Worm (Caenorhabditis elegans) whole organism, young adult: ENCODE results near the gene ZC477.4.

Source experiments
- B0336.3 ChIP-seq: fragments of 200-800 bp; sonication (Bioruptor generic); IDR thresholded peaks from 2 replicates; pipeline ENCODE4 v1.3.6; 2022; ENCODE audit warnings: missing genetic modification characterization, missing compliant biosample characterization
- F22D6.2 ChIP-seq: sonication (generic microtip); optimal IDR thresholded peaks from 2 replicates; lab custom pipeline; 2016; ENCODE audit warnings: mild to moderate bottlenecking, missing genetic modification characterization, missing compliant biosample characterization
- F57A8.1 ChIP-seq: fragments of 200-800 bp; sonication (Bioruptor generic); optimal IDR thresholded peaks from 2 replicates; lab custom pipeline; 2018; ENCODE audit warnings: mild to moderate bottlenecking, missing genetic modification characterization, moderate library complexity, missing compliant biosample characterization
- F57C9.4 ChIP-seq: sonication (generic microtip); optimal IDR thresholded peaks from 2 replicates; lab custom pipeline; 2017; ENCODE audit warnings: mild to moderate bottlenecking, missing genetic modification characterization, missing compliant biosample characterization
- K12H6.12 ChIP-seq: fragments of 200-800 bp; sonication (Bioruptor generic); optimal IDR thresholded peaks from 2 replicates; lab custom pipeline; 2018; ENCODE audit warnings: mild to moderate bottlenecking, missing genetic modification characterization, missing compliant biosample characterization
- Y53F4B.3 ChIP-seq: fragments of 200-800 bp; sonication (Bioruptor generic); IDR thresholded peaks from 2 replicates; pipeline ENCODE4 v1.3.6; 2022; ENCODE audit warnings: missing genetic modification reagents, missing genetic modification characterization, missing compliant biosample characterization
- Y95B8A.8 ChIP-seq: fragments of 200-800 bp; sonication (Bioruptor generic); IDR thresholded peaks from 2 replicates; pipeline ENCODE4 v1.3.6; 2022; ENCODE audit warnings: missing genetic modification reagents, missing genetic modification characterization, missing compliant biosample characterization
- ZK185.1 ChIP-seq: sonication (generic microtip); optimal IDR thresholded peaks from 2 replicates; lab custom pipeline; 2016; ENCODE audit warnings: mild to moderate bottlenecking, missing genetic modification characterization, missing compliant biosample characterization; ENCODE audit not compliant: poor library complexity, severe bottlenecking
- ama-1 ChIP-seq, 3 experiments: fragments of 150-350 bp in 1 of 3; sonication (generic microtip) in 2 of 3; optimal IDR thresholded peaks; 2 replicates each; lab custom pipeline; 2014 to 2018; ENCODE audit warnings: missing biosample characterization in 2 of 3, missing genetic modification characterization in 2 of 3, missing genetic modification reagents in 2 of 3
- aptf-3 ChIP-seq: fragments of 200-800 bp; sonication (Bioruptor generic); IDR thresholded peaks from 2 replicates; pipeline ENCODE4 v1.3.6; 2022; ENCODE audit warnings: missing genetic modification characterization, missing compliant biosample characterization
- atf-7 ChIP-seq: sonication (generic microtip); optimal IDR thresholded peaks from 2 replicates; lab custom pipeline; 2017; ENCODE audit warnings: mild to moderate bottlenecking, missing genetic modification characterization, missing compliant biosample characterization
- attf-3 ChIP-seq: fragments of 200-800 bp; sonication (Bioruptor generic); conservative IDR thresholded peaks from 2 replicates; pipeline ENCODE4 v1.3.6; 2022; ENCODE audit warnings: missing genetic modification reagents, missing genetic modification characterization, missing compliant biosample characterization
- attf-5 ChIP-seq: fragments of 200-800 bp; sonication (Bioruptor generic); optimal IDR thresholded peaks from 2 replicates; lab custom pipeline; 2018; ENCODE audit warnings: mild to moderate bottlenecking, missing genetic modification characterization, missing compliant biosample characterization
- cebp-1 ChIP-seq, 2 experiments: fragments of 200-800 bp in 1 of 2; sonication (Bioruptor generic) in 1 of 2; sonication (generic microtip) in 1 of 2; IDR thresholded peaks in 1 of 2; optimal IDR thresholded peaks in 1 of 2; 2 replicates each; pipeline versions ENCODE4 v1.3.6 to Lab custom; 2017 to 2022; ENCODE audit warnings: missing compliant biosample characterization in 2 of 2, missing genetic modification characterization in 2 of 2, mild to moderate bottlenecking in 1 of 2, missing genetic modification reagents in 1 of 2, moderate library complexity in 1 of 2
- cebp-2 ChIP-seq: fragments of 200-800 bp; sonication (Bioruptor generic); IDR thresholded peaks from 2 replicates; pipeline ENCODE4 v1.3.6; 2022; ENCODE audit warnings: missing genetic modification characterization, missing compliant biosample characterization
- ceh-79 ChIP-seq: sonication (generic microtip); optimal IDR thresholded peaks from 2 replicates; lab custom pipeline; 2017; ENCODE audit warnings: mild to moderate bottlenecking, missing genetic modification characterization, missing compliant biosample characterization
- die-1 ChIP-seq: sonication (generic microtip); optimal IDR thresholded peaks from 2 replicates; lab custom pipeline; 2016; ENCODE audit warnings: missing genotype, mild to moderate bottlenecking, missing genetic modification characterization, missing compliant biosample characterization
- egl-44 ChIP-seq: fragments of 200-800 bp; sonication (Bioruptor generic); IDR thresholded peaks from 2 replicates; pipeline ENCODE4 v1.3.6; 2022; ENCODE audit warnings: missing genetic modification reagents, missing genetic modification characterization, missing compliant biosample characterization
- egrh-3 ChIP-seq: fragments of 200-800 bp; sonication (Bioruptor generic); IDR thresholded peaks from 2 replicates; pipeline ENCODE4 v1.3.6; 2022; ENCODE audit warnings: missing genetic modification reagents, missing genetic modification characterization, missing compliant biosample characterization
- ekl-4 ChIP-seq: fragments of 200-800 bp; sonication (Bioruptor generic); IDR thresholded peaks from 2 replicates; pipeline ENCODE4 v1.3.6; 2022; ENCODE audit warnings: missing genetic modification reagents, missing genetic modification characterization, missing compliant biosample characterization
- gei-17 ChIP-seq: fragments of 200-800 bp; sonication (Bioruptor generic); optimal IDR thresholded peaks from 2 replicates; lab custom pipeline; 2018; ENCODE audit warnings: mild to moderate bottlenecking, missing genetic modification characterization, missing compliant biosample characterization
- hlh-26 ChIP-seq: fragments of 200-800 bp; sonication (Bioruptor generic); conservative IDR thresholded peaks from 2 replicates; pipeline ENCODE4 v1.3.6; 2022; ENCODE audit warnings: missing genetic modification reagents, missing genetic modification characterization, missing compliant biosample characterization
- hmg-1.2 ChIP-seq: fragments of 200-800 bp; sonication (Bioruptor generic); IDR thresholded peaks from 2 replicates; pipeline ENCODE4 v1.3.6; 2022; ENCODE audit warnings: missing genetic modification reagents, missing genetic modification characterization, missing compliant biosample characterization
- hrde-1 ChIP-seq: sonication (generic microtip); optimal IDR thresholded peaks from 2 replicates; lab custom pipeline; 2016; ENCODE audit warnings: missing genetic modification characterization, mild to moderate bottlenecking, missing compliant biosample characterization, moderate library complexity, missing genotype, missing genetic modification reagents, borderline replicate concordance
- let-526 ChIP-seq: fragments of 200-800 bp; sonication (Bioruptor generic); IDR thresholded peaks from 2 replicates; pipeline ENCODE4 v1.3.6; 2022; ENCODE audit warnings: missing genetic modification reagents, missing genetic modification characterization, missing compliant biosample characterization
- lin-35 ChIP-seq, 3 experiments: fragments of 150-350 bp in 2 of 3; sonication (generic microtip) in 1 of 3; optimal IDR thresholded peaks; 2 replicates each; lab custom pipeline; 2014 to 2018; ENCODE audit warnings: missing biosample characterization in 3 of 3, missing genetic modification characterization in 3 of 3, missing genetic modification reagents in 3 of 3
- lin-40 ChIP-seq: sonication (generic microtip); optimal IDR thresholded peaks from 2 replicates; lab custom pipeline; 2016; ENCODE audit warnings: missing genetic modification characterization, mild to moderate bottlenecking, missing compliant biosample characterization, missing genotype, missing genetic modification reagents
- madf-10 ChIP-seq: sonication (generic microtip); optimal IDR thresholded peaks from 2 replicates; lab custom pipeline; 2016; ENCODE audit warnings: mild to moderate bottlenecking, missing genetic modification characterization, missing compliant biosample characterization
- madf-3 ChIP-seq: fragments of 200-800 bp; sonication (Bioruptor generic); IDR thresholded peaks from 2 replicates; pipeline ENCODE4 v1.3.6; 2022; ENCODE audit warnings: missing genetic modification reagents, missing genetic modification characterization, missing compliant biosample characterization
- mes-4 ChIP-seq: sonication (generic microtip); optimal IDR thresholded peaks from 2 replicates; lab custom pipeline; 2016; ENCODE audit warnings: missing genotype, missing genetic modification characterization, missing compliant biosample characterization
- nfya-2 ChIP-seq: fragments of 200-800 bp; sonication (Bioruptor generic); IDR thresholded peaks from 2 replicates; pipeline ENCODE4 v1.3.6; 2022; ENCODE audit warnings: missing genetic modification reagents, missing genetic modification characterization, missing compliant biosample characterization
- nfyb-1 ChIP-seq: fragments of 200-800 bp; sonication (Bioruptor generic); IDR thresholded peaks from 2 replicates; pipeline ENCODE4 v1.3.6; 2022; ENCODE audit warnings: missing genetic modification reagents, missing genetic modification characterization, missing compliant biosample characterization
- pha-4 ChIP-seq: fragments of 150-350 bp; sonication (generic microtip); optimal IDR thresholded peaks from 2 replicates; lab custom pipeline; 2014; ENCODE audit warnings: missing biosample characterization, missing genetic modification reagents, missing genetic modification characterization
- sea-2 ChIP-seq: fragments of 200-800 bp; sonication (Bioruptor generic); IDR thresholded peaks from 2 replicates; pipeline ENCODE4 v1.3.6; 2022; ENCODE audit warnings: missing genetic modification characterization, missing compliant biosample characterization
- snpc-4 ChIP-seq, 5 experiments: fragments of 150-350 bp in 1 of 5; sonication (generic microtip) in 4 of 5; optimal IDR thresholded peaks; 2 replicates each; lab custom pipeline; 2014 to 2018; ENCODE audit warnings: missing genetic modification characterization in 5 of 5, missing biosample characterization in 3 of 5, antibody characterized with exemption in 2 of 5, mild to moderate bottlenecking in 2 of 5, missing compliant biosample characterization in 2 of 5, missing genotype in 2 of 5, moderate library complexity in 2 of 5, missing genetic modification reagents in 1 of 5
- tbp1 ChIP-seq: fragments of 200-800 bp; sonication (Bioruptor generic); optimal IDR thresholded peaks from 2 replicates; lab custom pipeline; 2018; ENCODE audit warnings: mild to moderate bottlenecking, missing genetic modification characterization, missing compliant biosample characterization
- tbx-9 ChIP-seq: sonication (generic microtip); optimal IDR thresholded peaks from 2 replicates; lab custom pipeline; 2016; ENCODE audit warnings: borderline replicate concordance, missing genetic modification characterization, inconsistent platforms, missing compliant biosample characterization
- unc-130 ChIP-seq: sonication (generic microtip); optimal IDR thresholded peaks from 2 replicates; lab custom pipeline; 2016; ENCODE audit warnings: missing genetic modification reagents, missing genetic modification characterization, missing compliant biosample characterization
- unc-62 ChIP-seq: fragments of 150-350 bp; optimal IDR thresholded peaks from 2 replicates; lab custom pipeline; 2014; ENCODE audit warnings: missing biosample characterization, missing genetic modification reagents, missing genetic modification characterization
- xnd-1 ChIP-seq: sonication (generic microtip); optimal IDR thresholded peaks from 2 replicates; lab custom pipeline; 2016; ENCODE audit warnings: missing genotype, missing genetic modification reagents, missing genetic modification characterization, missing compliant biosample characterization
- zim-3 ChIP-seq: sonication (generic microtip); optimal IDR thresholded peaks from 2 replicates; lab custom pipeline; 2017; ENCODE audit warnings: mild to moderate bottlenecking, missing genetic modification characterization, moderate library complexity, missing compliant biosample characterization
- ztf-18 ChIP-seq: sonication (generic microtip); optimal IDR thresholded peaks from 2 replicates; lab custom pipeline; 2016; ENCODE audit warnings: missing genotype, mild to moderate bottlenecking, missing genetic modification characterization, missing compliant biosample characterization
- ztf-22 ChIP-seq: fragments of 200-800 bp; sonication (Bioruptor generic); optimal IDR thresholded peaks from 2 replicates; lab custom pipeline; 2018; ENCODE audit warnings: mild to moderate bottlenecking, missing genetic modification characterization, moderate library complexity, missing compliant biosample characterization
- ztf-3 ChIP-seq: fragments of 200-800 bp; sonication (Bioruptor generic); optimal IDR thresholded peaks from 2 replicates; lab custom pipeline; 2018; ENCODE audit warnings: mild to moderate bottlenecking, missing genetic modification characterization, missing compliant biosample characterization
- ztf-6 ChIP-seq: fragments of 200-800 bp; sonication (Bioruptor generic); IDR thresholded peaks from 2 replicates; pipeline ENCODE4 v1.3.6; 2022; ENCODE audit warnings: missing genetic modification reagents, missing genetic modification characterization, missing compliant biosample characterization

Gene ZC477.4

ce11 chrIV:7051515-7051914 lies 47.1 kb downstream of the ZC477.4 start:
- TF ChIP-seq nfya-2 = no peak
- no peak for TF ChIP-seq tbx-9
- TF ChIP-seq aptf-3 = no peak
- TF ChIP-seq egl-44 (GFP tag; lab: Robert Waterston, UW) = no peak
- peak; percentile 26 for TF ChIP-seq zim-3 (tag; lab: Kevin White, UChicago)
- TF ChIP-seq F57C9.4 (tag; lab: Kevin White, UChicago) = peak; percentile 27
- TF ChIP-seq mes-4 (tag; lab: Kevin White, UChicago) = no peak
- TF ChIP-seq attf-3 (GFP tag; lab: Robert Waterston, UW) = no peak
- peak; percentile 63 for TF ChIP-seq ama-1 (optimal IDR thresholded peaks at IDR 0.05; lab: Kevin White, UChicago)
- no peak for TF ChIP-seq ama-1 (GFP tag; optimal IDR thresholded peaks at IDR 0.05; lab: Kevin White, UChicago)

ce11 chrIV:7049672-7050206 lies 48.8 kb downstream of the ZC477.4 start, which contains the start of gene nhr-105:
TSS of gene nhr-105 (plus strand) at chrIV:7050156.
- TF ChIP-seq egrh-3 (GFP tag; lab: Robert Waterston, UW) = no peak
- peak; percentile 18 for TF ChIP-seq K12H6.12 (tag; lab: Kevin White, UChicago)
- no peak for TF ChIP-seq cebp-2
- no peak for TF ChIP-seq unc-130 (GFP tag; lab: Kevin White, UChicago)
- no peak for TF ChIP-seq ekl-4
- peak; percentile 56 for TF ChIP-seq attf-5
- TF ChIP-seq zim-3 (tag; lab: Kevin White, UChicago) = no peak
- peak; percentile 34 for TF ChIP-seq tbp1
- TF ChIP-seq ztf-22 (GFP tag; lab: Kevin White, UChicago) = no peak
- TF ChIP-seq hmg-1.2 = peak; percentile 70
- TF ChIP-seq atf-7 = peak; percentile 80
- TF ChIP-seq F22D6.2 (tag; lab: Kevin White, UChicago) = peak; percentile 32
- TF ChIP-seq hrde-1 (tag; lab: Kevin White, UChicago) = no peak
- no peak for TF ChIP-seq ztf-3 (GFP tag; lab: Kevin White, UChicago)
- TF ChIP-seq B0336.3 (GFP tag; lab: Robert Waterston, UW) = 0 out of 2 replicates have a peak, but pooled peaks have one; percentile 24
- TF ChIP-seq xnd-1 (tag; lab: Kevin White, UChicago) = no peak
- TF ChIP-seq cebp-1 (GFP tag; IDR thresholded peaks at IDR 0.05; lab: Robert Waterston, UW) = no peak
- peak; percentile 63 for TF ChIP-seq cebp-1 (tag; optimal IDR thresholded peaks at IDR 0.05; lab: Kevin White, UChicago)
- TF ChIP-seq lin-35 (GFP tag; optimal IDR thresholded peaks at IDR 0.05; lab: Kevin White, UChicago) = peak in 1 of 3 experiments; percentile 27
- peak; percentile 51; the same call in 1 of the 2 replicates for TF ChIP-seq Y95B8A.8 (GFP tag; lab: Robert Waterston, UW)
- TF ChIP-seq Y53F4B.3 (GFP tag; lab: Robert Waterston, UW) = no peak
- no peak for TF ChIP-seq snpc-4 (GFP tag; optimal IDR thresholded peaks at IDR 0.05; lab: Kevin White, UChicago)
- no peak for TF ChIP-seq snpc-4 (tag; optimal IDR thresholded peaks at IDR 0.05; lab: Kevin White, UChicago)
- no peak for TF ChIP-seq madf-10
- no peak for TF ChIP-seq aptf-3
- no peak for TF ChIP-seq nfyb-1
- TF ChIP-seq ztf-6 (GFP tag; lab: Robert Waterston, UW) = no peak
- TF ChIP-seq F57A8.1 (GFP tag; lab: Kevin White, UChicago) = no peak
- peak; percentile 9 for TF ChIP-seq ztf-18
- TF ChIP-seq let-526 (GFP tag; lab: Robert Waterston, UW) = no peak
- TF ChIP-seq unc-62 (GFP tag; lab: Kevin White, UChicago) = peak; percentile 36
- TF ChIP-seq die-1 (tag; lab: Kevin White, UChicago) = no peak
- no peak for TF ChIP-seq gei-17
- no peak for TF ChIP-seq F57C9.4 (tag; lab: Kevin White, UChicago)
- no peak for TF ChIP-seq attf-3 (GFP tag; lab: Robert Waterston, UW)
- no peak for TF ChIP-seq madf-3 (GFP tag; lab: Robert Waterston, UW)
- TF ChIP-seq ZK185.1 (tag; lab: Kevin White, UChicago) = peak; percentile 10
- peak; percentile 59 for TF ChIP-seq lin-40 (tag; lab: Kevin White, UChicago)
- no peak for TF ChIP-seq pha-4
- no peak for TF ChIP-seq sea-2 (GFP tag; lab: Robert Waterston, UW)
- TF ChIP-seq ceh-79 (tag; lab: Kevin White, UChicago) = no peak
- TF ChIP-seq hlh-26 (GFP tag; lab: Robert Waterston, UW) = no peak
